Worm (Caenorhabditis elegans) whole organism, L1 larva: Measurements from ENCODE around the gene gfi-3.

Experiments used
- F16B12.6 ChIP-seq: fragments of 150-350 bp; optimal IDR thresholded peaks from 2 replicates; lab custom pipeline; 2014; ENCODE audit warnings: missing biosample characterization, missing genetic modification characterization
- ama-1 ChIP-seq: fragments of 150-350 bp; optimal IDR thresholded peaks from 2 replicates; lab custom pipeline; 2014
- blmp-1 ChIP-seq: fragments of 150-350 bp; optimal IDR thresholded peaks from 2 replicates; lab custom pipeline; 2014; ENCODE audit warnings: missing biosample characterization, missing genetic modification characterization
- ceh-8 ChIP-seq: fragments of 200-800 bp; sonication (Bioruptor generic); optimal IDR thresholded peaks from 2 replicates; lab custom pipeline; 2018; ENCODE audit warnings: mild to moderate bottlenecking, missing genetic modification characterization, moderate library complexity, missing compliant biosample characterization
- ceh-88 ChIP-seq: fragments of 200-800 bp; sonication (Bioruptor generic); IDR thresholded peaks from 2 replicates; pipeline ENCODE4 v1.3.6; 2022; ENCODE audit warnings: missing genetic modification characterization, missing compliant biosample characterization
- ces-1 ChIP-seq: fragments of 150-350 bp; optimal IDR thresholded peaks from 2 replicates; lab custom pipeline; 2014; ENCODE audit warnings: missing biosample characterization, missing genetic modification reagents, missing genetic modification characterization
- dpl-1 ChIP-seq, 3 experiments: fragments of 150-350 bp in 2 of 3; sonication (generic microtip) in 1 of 3; optimal IDR thresholded peaks; 2 replicates each; lab custom pipeline; 2014 to 2017; ENCODE audit warnings: missing biosample characterization in 3 of 3, missing genetic modification characterization in 3 of 3, missing genetic modification reagents in 3 of 3
- dsc-1 ChIP-seq: sonication (generic microtip); optimal IDR thresholded peaks from 2 replicates; lab custom pipeline; 2016; ENCODE audit warnings: mild to moderate bottlenecking, missing genetic modification characterization, missing compliant biosample characterization
- efl-3 ChIP-seq: fragments of 200-800 bp; sonication (Bioruptor generic); optimal IDR thresholded peaks from 2 replicates; lab custom pipeline; 2018; ENCODE audit warnings: mild to moderate bottlenecking, missing genetic modification characterization, missing compliant biosample characterization
- elt-2 ChIP-seq: sonication (generic microtip); optimal IDR thresholded peaks from 2 replicates; lab custom pipeline; 2016; ENCODE audit warnings: missing genetic modification characterization, mild to moderate bottlenecking, inconsistent platforms, missing compliant biosample characterization, missing genetic modification reagents
- elt-3 ChIP-seq, 6 experiments: fragments of 150-350 bp in 1 of 6; sonication (generic microtip); optimal IDR thresholded peaks; 2 replicates each; lab custom pipeline; 2017 to 2018; ENCODE audit warnings: missing biosample characterization in 6 of 6, missing genetic modification characterization in 6 of 6, inconsistent platforms in 1 of 6
- ets-5 ChIP-seq: fragments of 200-800 bp; sonication (Bioruptor generic); IDR thresholded peaks from 2 replicates; pipeline ENCODE4 v1.3.6; 2022; ENCODE audit warnings: missing genetic modification characterization, missing compliant biosample characterization
- fkh-10 ChIP-seq: sonication (generic microtip); optimal IDR thresholded peaks from 2 replicates; lab custom pipeline; 2017; ENCODE audit warnings: missing biosample characterization, missing genetic modification reagents, missing genetic modification characterization
- fkh-4 ChIP-seq: sonication (generic microtip); optimal IDR thresholded peaks from 2 replicates; lab custom pipeline; 2016; ENCODE audit warnings: missing compliant biosample characterization, missing genetic modification characterization, borderline replicate concordance
- fkh-8 ChIP-seq: sonication (generic microtip); optimal IDR thresholded peaks from 2 replicates; lab custom pipeline; 2016; ENCODE audit warnings: mild to moderate bottlenecking, missing genetic modification characterization, missing compliant biosample characterization
- fos-1 ChIP-seq: fragments of 150-350 bp; optimal IDR thresholded peaks from 2 replicates; lab custom pipeline; 2014; ENCODE audit warnings: missing biosample characterization, missing genetic modification characterization
- grh-1 ChIP-seq: fragments of 200-800 bp; sonication (Bioruptor generic); IDR thresholded peaks from 2 replicates; pipeline ENCODE4 v1.3.6; 2022; ENCODE audit warnings: missing genetic modification reagents, missing genetic modification characterization, missing compliant biosample characterization
- hlh-4 ChIP-seq: sonication (generic microtip); optimal IDR thresholded peaks from 2 replicates; lab custom pipeline; 2016; ENCODE audit warnings: mild to moderate bottlenecking, missing genetic modification characterization, missing compliant biosample characterization
- irx-1 ChIP-seq: sonication (generic microtip); optimal IDR thresholded peaks from 2 replicates; lab custom pipeline; 2016; ENCODE audit warnings: missing genetic modification characterization, missing compliant biosample characterization
- isw-1 ChIP-seq: fragments of 200-800 bp; sonication (Bioruptor generic); IDR thresholded peaks from 2 replicates; pipeline ENCODE4 v1.3.6; 2022; ENCODE audit warnings: missing genetic modification characterization, missing compliant biosample characterization
- jun-1 ChIP-seq: fragments of 150-350 bp; optimal IDR thresholded peaks from 2 replicates; lab custom pipeline; 2014; ENCODE audit warnings: missing biosample characterization, missing genetic modification reagents, missing genetic modification characterization
- lin-13 ChIP-seq: fragments of 150-350 bp; optimal IDR thresholded peaks from 2 replicates; lab custom pipeline; 2014; ENCODE audit warnings: missing biosample characterization, missing genetic modification reagents, missing genetic modification characterization
- lin-14 ChIP-seq: fragments of 200-800 bp; sonication (Bioruptor generic); optimal IDR thresholded peaks from 2 replicates; lab custom pipeline; 2018; ENCODE audit warnings: mild to moderate bottlenecking, missing genetic modification characterization, moderate library complexity, missing compliant biosample characterization
- lin-15B ChIP-seq: fragments of 150-350 bp; sonication (generic microtip); optimal IDR thresholded peaks from 3 replicates; lab custom pipeline; 2014; ENCODE audit warnings: missing biosample characterization, missing genetic modification characterization
- lin-35 ChIP-seq, 2 experiments: fragments of 150-350 bp; optimal IDR thresholded peaks; 2 replicates each; lab custom pipeline; 2014; ENCODE audit warnings: missing biosample characterization in 2 of 2, missing genetic modification characterization in 2 of 2, missing genetic modification reagents in 2 of 2
- lin-39 ChIP-seq: fragments of 150-350 bp; optimal IDR thresholded peaks from 2 replicates; lab custom pipeline; 2014; ENCODE audit warnings: missing biosample characterization, missing genetic modification reagents, missing genetic modification characterization
- lsy-2 ChIP-seq, 2 experiments: fragments of 150-350 bp; optimal IDR thresholded peaks; 2 replicates each; lab custom pipeline; 2014; ENCODE audit warnings: missing biosample characterization in 2 of 2, missing genetic modification characterization in 2 of 2
- mab-9 ChIP-seq: fragments of 200-800 bp; sonication (Bioruptor generic); IDR thresholded peaks from 2 replicates; pipeline ENCODE4 v1.3.6; 2022; ENCODE audit warnings: missing genetic modification reagents, missing genetic modification characterization, missing compliant biosample characterization
- mdl-1 ChIP-seq, 2 experiments: fragments of 150-350 bp; optimal IDR thresholded peaks; 2 replicates each; lab custom pipeline; 2014 to 2017; ENCODE audit warnings: missing biosample characterization in 2 of 2, missing genetic modification characterization in 2 of 2, inconsistent platforms in 1 of 2
- mef-2 ChIP-seq: fragments of 150-350 bp; optimal IDR thresholded peaks from 2 replicates; lab custom pipeline; 2014; ENCODE audit warnings: missing biosample characterization, missing genetic modification characterization
- mep-1 ChIP-seq: fragments of 150-350 bp; optimal IDR thresholded peaks from 2 replicates; lab custom pipeline; 2014; ENCODE audit warnings: missing biosample characterization, missing genetic modification characterization
- nhr-11 ChIP-seq: fragments of 150-350 bp; optimal IDR thresholded peaks from 2 replicates; lab custom pipeline; 2014; ENCODE audit warnings: missing biosample characterization, missing genetic modification characterization
- nhr-71 ChIP-seq: sonication (generic microtip); optimal IDR thresholded peaks from 2 replicates; lab custom pipeline; 2016; ENCODE audit warnings: mild to moderate bottlenecking, missing genetic modification characterization, moderate library complexity, missing compliant biosample characterization
- nhr-76 ChIP-seq: sonication (generic microtip); optimal IDR thresholded peaks from 2 replicates; lab custom pipeline; 2017; ENCODE audit warnings: missing biosample characterization, missing genetic modification characterization
- nhr-77 ChIP-seq: fragments of 150-350 bp; optimal IDR thresholded peaks from 2 replicates; lab custom pipeline; 2014; ENCODE audit warnings: missing biosample characterization, missing genetic modification characterization
- nhr-85 ChIP-seq: sonication (generic microtip); peaks from one replicate; lab custom pipeline; 2016; ENCODE audit warnings: missing genetic modification characterization, inconsistent platforms, missing compliant biosample characterization
- nhr-90 ChIP-seq: sonication (generic microtip); optimal IDR thresholded peaks from 2 replicates; lab custom pipeline; 2016; ENCODE audit warnings: mild to moderate bottlenecking, missing genetic modification characterization, missing compliant biosample characterization; ENCODE audit not compliant: poor library complexity
- pag-3 ChIP-seq: sonication (generic microtip); optimal IDR thresholded peaks from 2 replicates; lab custom pipeline; 2017; ENCODE audit warnings: missing genetic modification characterization, mild to moderate bottlenecking, missing compliant biosample characterization, antibody characterized with exemption, borderline replicate concordance; ENCODE audit not compliant: insufficient read depth
- pax-3 ChIP-seq: fragments of 200-800 bp; sonication (Bioruptor generic); optimal IDR thresholded peaks from 2 replicates; lab custom pipeline; 2018; ENCODE audit warnings: mild to moderate bottlenecking, missing genetic modification characterization, moderate library complexity, missing compliant biosample characterization
- pqm-1 ChIP-seq: sonication (generic microtip); optimal IDR thresholded peaks from 3 replicates; lab custom pipeline; 2017; ENCODE audit warnings: missing biosample characterization, missing genetic modification characterization
- snpc-4 ChIP-seq: fragments of 150-350 bp; optimal IDR thresholded peaks from 2 replicates; lab custom pipeline; 2014; ENCODE audit warnings: missing biosample characterization, missing genetic modification characterization
- sox-4 ChIP-seq: sonication (generic microtip); optimal IDR thresholded peaks from 2 replicates; lab custom pipeline; 2016; ENCODE audit warnings: missing genetic modification characterization, missing compliant biosample characterization
- sptf-1 ChIP-seq: fragments of 150-350 bp; optimal IDR thresholded peaks from 2 replicates; lab custom pipeline; 2014; ENCODE audit warnings: missing biosample characterization, missing genetic modification characterization
- tbx-2 ChIP-seq: sonication (generic microtip); optimal IDR thresholded peaks from 2 replicates; lab custom pipeline; 2016; ENCODE audit warnings: missing genetic modification characterization, missing compliant biosample characterization
- tlp-1 ChIP-seq: fragments of 150-350 bp; optimal IDR thresholded peaks from 2 replicates; lab custom pipeline; 2014; ENCODE audit warnings: missing biosample characterization, missing genetic modification characterization
- unc-30 ChIP-seq: sonication (generic microtip); optimal IDR thresholded peaks from 2 replicates; lab custom pipeline; 2017; ENCODE audit warnings: missing biosample characterization, missing genetic modification characterization
- unc-62 ChIP-seq: fragments of 150-350 bp; optimal IDR thresholded peaks from 2 replicates; lab custom pipeline; 2014; ENCODE audit warnings: missing biosample characterization, missing genetic modification reagents, missing genetic modification characterization
- unc-86 ChIP-seq: sonication (generic microtip); optimal IDR thresholded peaks from 2 replicates; lab custom pipeline; 2016; ENCODE audit warnings: missing genetic modification characterization, missing compliant biosample characterization
- unc-98 ChIP-seq: fragments of 200-800 bp; sonication (Bioruptor generic); IDR thresholded peaks from 2 replicates; pipeline ENCODE4 v1.3.6; 2022; ENCODE audit warnings: missing genetic modification characterization, missing compliant biosample characterization
- xbp-1 ChIP-seq: sonication (generic microtip); optimal IDR thresholded peaks from 2 replicates; lab custom pipeline; 2016; ENCODE audit warnings: missing genetic modification characterization, missing compliant biosample characterization

gfi-3 gene

ce11 chrX:14480248-14480647, at the start of gene gfi-3 (continued):
- peak; percentile 81 for TF ChIP-seq xbp-1 (tag; lab: Kevin White, UChicago)
- no peak for TF ChIP-seq ces-1 (GFP tag; lab: Kevin White, UChicago)
- 0 out of 2 replicates have a peak, but pooled peaks have one; percentile 14 for TF ChIP-seq ceh-88
- TF ChIP-seq lsy-2 (tag; optimal IDR thresholded peaks at IDR 0.05; lab: Kevin White, UChicago) = peak; percentile 79 to 86
- TF ChIP-seq ceh-8 (GFP tag; lab: Kevin White, UChicago) = peak; percentile 7
- TF ChIP-seq nhr-11 (tag; lab: Kevin White, UChicago) = peak; percentile 15
- peak; percentile 73 for TF ChIP-seq unc-86 (tag; lab: Kevin White, UChicago)
- TF ChIP-seq F16B12.6 = peak; percentile 33
- TF ChIP-seq jun-1 (tag; lab: Kevin White, UChicago) = peak; percentile 71
- no peak for TF ChIP-seq ama-1 (lab: Kevin White, UChicago)
- TF ChIP-seq lin-39 (tag; lab: Kevin White, UChicago) = peak; percentile 85
- no peak for TF ChIP-seq unc-30 (tag; lab: Kevin White, UChicago)
- no peak for TF ChIP-seq pqm-1
- peak; percentile 72 to 86 for TF ChIP-seq lin-35 (GFP tag; optimal IDR thresholded peaks at IDR 0.05; lab: Kevin White, UChicago)
- TF ChIP-seq elt-2 (tag; lab: Kevin White, UChicago) = peak; percentile 45
- TF ChIP-seq pag-3 (tag; lab: Kevin White, UChicago) = no peak
- TF ChIP-seq dsc-1 (tag; lab: Kevin White, UChicago) = peak; percentile 83
- no peak for TF ChIP-seq unc-98
- TF ChIP-seq lin-14 (GFP tag; lab: Kevin White, UChicago) = peak; percentile 94
- TF ChIP-seq ets-5 (GFP tag; lab: Robert Waterston, UW) = no peak
- TF ChIP-seq fkh-8 (tag; lab: Kevin White, UChicago) = peak; percentile 49
- TF ChIP-seq sptf-1 (tag; lab: Kevin White, UChicago) = no peak
- TF ChIP-seq nhr-90 (tag; lab: Kevin White, UChicago) = peak; percentile 88
- TF ChIP-seq sox-4 (tag; lab: Kevin White, UChicago) = peak; percentile 42
- no peak for TF ChIP-seq tlp-1 (tag; lab: Kevin White, UChicago)
- peak; percentile 54; the same call in 1 of the 2 replicates for TF ChIP-seq mab-9 (GFP tag; lab: Robert Waterston, UW)
- TF ChIP-seq lin-15B (tag; lab: Kevin White, UChicago) = peak; percentile 43
- peak; percentile 85 for TF ChIP-seq lin-13
- peak in 3 of 6 experiments; percentile 7 to 74 (median 43) for TF ChIP-seq elt-3 (tag; optimal IDR thresholded peaks at IDR 0.05; lab: Kevin White, UChicago)
- TF ChIP-seq snpc-4 (tag; lab: Kevin White, UChicago) = peak; percentile 89
- TF ChIP-seq blmp-1 (tag; lab: Kevin White, UChicago) = peak; percentile 56
- TF ChIP-seq isw-1 (GFP tag; lab: Robert Waterston, UW) = peak; percentile 64

- TF ChIP-seq efl-3 (GFP tag; lab: Kevin White, UChicago) (no peak), nhr-71 (tag; lab: Kevin White, UChicago) (no peak), lsy-2 (tag; optimal IDR thresholded peaks at IDR 0.05; lab: Kevin White, UChicago) (no peak), grh-1 (GFP tag; lab: Robert Waterston, UW) (peak; percentile 49), irx-1 (no peak), pax-3 (tag; lab: Kevin White, UChicago) (no peak), tlp-1 (tag; lab: Kevin White, UChicago) (no peak), snpc-4 (tag; lab: Kevin White, UChicago) (no peak), mef-2 (tag; lab: Kevin White, UChicago) (no peak), mep-1 (tag; lab: Kevin White, UChicago) (no peak), hlh-4 (tag; lab: Kevin White, UChicago) (no peak), fkh-10 (GFP tag; lab: Kevin White, UChicago) (no peak), lin-15B (tag; lab: Kevin White, UChicago) (no peak), fkh-4 (tag; lab: Kevin White, UChicago) (no peak), fos-1 (tag; lab: Kevin White, UChicago) (no peak), lin-39 (tag; lab: Kevin White, UChicago) (no peak), unc-62 (GFP tag; lab: Kevin White, UChicago) (no peak), ets-5 (GFP tag; lab: Robert Waterston, UW) (no peak), tbx-2 (tag; lab: Kevin White, UChicago) (no peak), fkh-8 (tag; lab: Kevin White, UChicago) (no peak), ces-1 (GFP tag; lab: Kevin White, UChicago) (no peak), isw-1 (GFP tag; lab: Robert Waterston, UW) (no peak), mdl-1 (tag; optimal IDR thresholded peaks at IDR 0.05; lab: Kevin White, UChicago) (no peak), lin-35 (GFP tag; optimal IDR thresholded peaks at IDR 0.05; lab: Kevin White, UChicago) (no peak), nhr-85 (tag; lab: Kevin White, UChicago) (peak; percentile 63), nhr-76 (tag; lab: Kevin White, UChicago) (no peak), unc-30 (tag; lab: Kevin White, UChicago) (no peak), dpl-1 (GFP tag; optimal IDR thresholded peaks at IDR 0.05; lab: Kevin White, UChicago) (peak; percentile 10 to 34 (median 16)), jun-1 (tag; lab: Kevin White, UChicago) (no peak), nhr-77 (no peak), blmp-1 (tag; lab: Kevin White, UChicago) (peak; percentile 21)
Measured at ce11 chrX:14435648-14436155, 44.7 kb upstream of the gfi-3 start.
